Worm (Caenorhabditis elegans): Measurements from ENCODE around the gene prx-10.
A peak's percentile ranks its signal among the peaks of the same experiment; 100 is the strongest.

The prx-10 gene

ce11 chrIII:5224908-5225307, 11.3 kb upstream of the prx-10 start:
- no peak for TF ChIP-seq ceh-36 (tag; optimal IDR thresholded peaks at IDR 0.05)
- no peak for TF ChIP-seq flt-1 (GFP tag; IDR thresholded peaks at IDR 0.05)
- no peak for TF ChIP-seq hmbx-1 (tag; optimal IDR thresholded peaks at IDR 0.05)
- no peak for TF ChIP-seq B0310.2 (tag; optimal IDR thresholded peaks at IDR 0.05)
- no peak for TF ChIP-seq aly-1 (tag; optimal IDR thresholded peaks at IDR 0.05)
- no peak for TF ChIP-seq ama-1 (optimal IDR thresholded peaks at IDR 0.05)
- no peak for TF ChIP-seq tbx-37 (GFP tag; conservative IDR thresholded peaks at IDR 0.05)
- no peak for TF ChIP-seq tbx-11 (GFP tag; IDR thresholded peaks at IDR 0.05)

- TF ChIP-seq hnd-1 (tag; optimal IDR thresholded peaks at IDR 0.05) (no peak), ceh-36 (tag; optimal IDR thresholded peaks at IDR 0.05) (no peak), tbx-37 (GFP tag; conservative IDR thresholded peaks at IDR 0.05) (no peak), tra-4 (tag; optimal IDR thresholded peaks at IDR 0.05) (no peak), F13C5.2 (tag; optimal IDR thresholded peaks at IDR 0.05) (no peak)
These were observed 10.9 kb upstream of the prx-10 start, which contains the start of gene nex-1 for ce11 chrIII:5225321-5225720. TSS of gene nex-1 (plus strand) at chrIII:5225621.

DNA sequence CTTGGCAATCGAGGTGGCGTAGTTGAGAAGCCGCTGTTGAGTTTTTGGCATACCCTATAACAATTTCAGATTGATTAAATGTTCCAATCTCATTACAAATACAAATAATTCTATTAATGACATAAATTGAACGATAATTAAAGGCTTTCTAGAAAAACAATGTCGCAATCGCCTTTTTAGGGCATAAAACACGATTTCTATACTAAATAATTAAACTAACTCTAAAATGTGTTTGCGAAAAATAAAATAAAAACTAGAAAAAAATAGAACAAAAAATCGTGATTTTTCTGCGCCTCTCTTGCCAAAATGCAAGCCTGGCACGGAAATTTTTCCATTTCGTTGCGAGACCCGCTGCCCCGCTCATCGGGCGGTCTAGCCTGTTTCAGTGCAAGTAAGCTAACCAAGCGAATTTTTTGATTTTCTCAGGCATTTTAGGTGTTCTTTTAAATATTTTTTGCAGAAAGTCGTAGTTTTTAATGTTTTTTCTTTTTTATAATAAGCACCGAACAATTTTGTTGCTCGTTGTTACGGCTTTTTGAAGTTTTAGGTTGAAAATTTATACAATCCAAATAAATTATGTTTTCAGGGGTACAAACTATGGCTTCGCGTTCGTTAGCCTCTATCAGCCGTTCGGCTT, 8.3 kb upstream of the prx-10 start, which contains the start of the genes C34E10.12, C34E10.10 and atp-2:
Gene C34E10.12, minus strand, starts transcription at position 51 of the 637 bp plus-strand sequence.
Gene C34E10.10, minus strand, starts transcription at position 54 of the 637 bp plus-strand sequence.
Gene atp-2, plus strand, starts transcription at position 587 of the 637 bp plus-strand sequence.
- TF ChIP-seq ceh-36 (tag; optimal IDR thresholded peaks at IDR 0.05) (no peak), F13C5.2 (tag; optimal IDR thresholded peaks at IDR 0.05) (peak; percentile 75), hmg-4 (GFP tag; optimal IDR thresholded peaks at IDR 0.05) (peak; percentile 14), sea-1 (GFP tag; conservative IDR thresholded peaks at IDR 0.05) (no peak), pes-1 (GFP tag; IDR thresholded peaks at IDR 0.05) (peak; percentile 51; the same call in 1 of the 2 replicates)

- TF ChIP-seq ama-1 (optimal IDR thresholded peaks at IDR 0.05), result no peak
- no peak for TF ChIP-seq scrt-1 (GFP tag; IDR thresholded peaks at IDR 0.05)
- TF ChIP-seq ceh-13 (GFP tag; optimal IDR thresholded peaks at IDR 0.05), result no peak
- no peak for TF ChIP-seq sea-1 (GFP tag; conservative IDR thresholded peaks at IDR 0.05)
- no peak for TF ChIP-seq F13C5.2 (tag; optimal IDR thresholded peaks at IDR 0.05)
- no peak for TF ChIP-seq B0310.2 (tag; optimal IDR thresholded peaks at IDR 0.05)
- TF ChIP-seq hnd-1 (tag; optimal IDR thresholded peaks at IDR 0.05), result no peak
- no peak for TF ChIP-seq hmbx-1 (tag; optimal IDR thresholded peaks at IDR 0.05)
- TF ChIP-seq tra-4 (tag; optimal IDR thresholded peaks at IDR 0.05), result no peak
- TF ChIP-seq ets-7 (tag; optimal IDR thresholded peaks at IDR 0.05), result no peak
- no peak for TF ChIP-seq tbx-11 (GFP tag; IDR thresholded peaks at IDR 0.05)
- no peak for TF ChIP-seq tbx-37 (GFP tag; conservative IDR thresholded peaks at IDR 0.05)
- no peak for TF ChIP-seq ceh-36 (tag; optimal IDR thresholded peaks at IDR 0.05)
These were observed 7.4 kb upstream of the prx-10 start for ce11 chrIII:5228839-5229238.

- TF ChIP-seq hmbx-1 (tag; optimal IDR thresholded peaks at IDR 0.05) (no peak), tbx-11 (GFP tag; IDR thresholded peaks at IDR 0.05) (no peak), hmg-4 (GFP tag; optimal IDR thresholded peaks at IDR 0.05) (no peak), F13C5.2 (tag; optimal IDR thresholded peaks at IDR 0.05) (no peak), hnd-1 (tag; optimal IDR thresholded peaks at IDR 0.05) (no peak), ets-7 (tag; optimal IDR thresholded peaks at IDR 0.05) (no peak), pes-1 (GFP tag; IDR thresholded peaks at IDR 0.05) (no peak), scrt-1 (GFP tag; IDR thresholded peaks at IDR 0.05) (no peak), B0310.2 (tag; optimal IDR thresholded peaks at IDR 0.05) (no peak), ceh-13 (GFP tag; optimal IDR thresholded peaks at IDR 0.05) (no peak), ama-1 (optimal IDR thresholded peaks at IDR 0.05) (no peak), flt-1 (GFP tag; IDR thresholded peaks at IDR 0.05) (no peak), tbx-37 (GFP tag; conservative IDR thresholded peaks at IDR 0.05) (no peak), ceh-36 (tag; optimal IDR thresholded peaks at IDR 0.05) (no peak), tra-4 (tag; optimal IDR thresholded peaks at IDR 0.05) (no peak), sea-1 (GFP tag; conservative IDR thresholded peaks at IDR 0.05) (no peak), aly-1 (tag; optimal IDR thresholded peaks at IDR 0.05) (no peak)
These were observed 6.5 kb upstream of the prx-10 start for ce11 chrIII:5229511-5230250.

ce11 chrIII:5230415-5230814, 5.8 kb upstream of the prx-10 start, which contains the start of gene prmt-5:
TSS of gene prmt-5 (plus strand) at chrIII:5230555.
- TF ChIP-seq F13C5.2 (tag; optimal IDR thresholded peaks at IDR 0.05), result no peak
- no peak for TF ChIP-seq aly-1 (tag; optimal IDR thresholded peaks at IDR 0.05)
- no peak for TF ChIP-seq scrt-1 (GFP tag; IDR thresholded peaks at IDR 0.05)
- no peak for TF ChIP-seq hmbx-1 (tag; optimal IDR thresholded peaks at IDR 0.05)
- no peak for TF ChIP-seq ama-1 (optimal IDR thresholded peaks at IDR 0.05)
- no peak for TF ChIP-seq pes-1 (GFP tag; IDR thresholded peaks at IDR 0.05)
- no peak for TF ChIP-seq ceh-36 (tag; optimal IDR thresholded peaks at IDR 0.05)
- TF ChIP-seq ceh-13 (GFP tag; optimal IDR thresholded peaks at IDR 0.05), result no peak
- TF ChIP-seq sea-1 (GFP tag; conservative IDR thresholded peaks at IDR 0.05), result no peak
- no peak for TF ChIP-seq tbx-11 (GFP tag; IDR thresholded peaks at IDR 0.05)
- no peak for TF ChIP-seq flt-1 (GFP tag; IDR thresholded peaks at IDR 0.05)
- no peak for TF ChIP-seq ets-7 (tag; optimal IDR thresholded peaks at IDR 0.05)
- no peak for TF ChIP-seq hnd-1 (tag; optimal IDR thresholded peaks at IDR 0.05)
- TF ChIP-seq tra-4 (tag; optimal IDR thresholded peaks at IDR 0.05), result no peak

ce11 chrIII:5233140-5233539, 3.1 kb upstream of the prx-10 start:
- TF ChIP-seq hmg-4 (GFP tag; optimal IDR thresholded peaks at IDR 0.05) (no peak), tbx-11 (GFP tag; IDR thresholded peaks at IDR 0.05) (no peak), scrt-1 (GFP tag; IDR thresholded peaks at IDR 0.05) (no peak), aly-1 (tag; optimal IDR thresholded peaks at IDR 0.05) (no peak), tra-4 (tag; optimal IDR thresholded peaks at IDR 0.05) (no peak), hmbx-1 (tag; optimal IDR thresholded peaks at IDR 0.05) (no peak), ama-1 (optimal IDR thresholded peaks at IDR 0.05) (no peak), tbx-37 (GFP tag; conservative IDR thresholded peaks at IDR 0.05) (no peak), ceh-13 (GFP tag; optimal IDR thresholded peaks at IDR 0.05) (no peak), hnd-1 (tag; optimal IDR thresholded peaks at IDR 0.05) (no peak), F13C5.2 (tag; optimal IDR thresholded peaks at IDR 0.05) (no peak), B0310.2 (tag; optimal IDR thresholded peaks at IDR 0.05) (no peak), ceh-36 (tag; optimal IDR thresholded peaks at IDR 0.05) (no peak)
